Worm (Caenorhabditis elegans) whole organism, L2 larva: ENCODE results near the gene T06D4.2.

ENCODE experiments used
- F13H6.1 ChIP-seq: sonication (generic microtip); optimal IDR thresholded peaks from 2 replicates; lab custom pipeline; 2016; ENCODE audit warnings: missing genetic modification characterization, missing compliant biosample characterization
- R02D3.7 ChIP-seq: fragments of 150-350 bp; optimal IDR thresholded peaks from 2 replicates; lab custom pipeline; 2014; ENCODE audit warnings: missing biosample characterization, missing genetic modification characterization
- Y55F3AM.14 ChIP-seq: fragments of 200-800 bp; sonication (Bioruptor generic); optimal IDR thresholded peaks from 2 replicates; lab custom pipeline; 2018; ENCODE audit warnings: mild to moderate bottlenecking, missing genetic modification characterization, missing compliant biosample characterization
- ZK546.5 ChIP-seq: sonication (generic microtip); optimal IDR thresholded peaks from 2 replicates; lab custom pipeline; 2017; ENCODE audit warnings: missing biosample characterization, missing genetic modification characterization
- alr-1 ChIP-seq: fragments of 150-350 bp; optimal IDR thresholded peaks from 2 replicates; lab custom pipeline; 2014; ENCODE audit warnings: missing biosample characterization, missing genetic modification characterization
- ama-1 ChIP-seq: fragments of 150-350 bp; optimal IDR thresholded peaks from 2 replicates; lab custom pipeline; 2018; ENCODE audit warnings: inconsistent platforms
- blmp-1 ChIP-seq: sonication (generic microtip); optimal IDR thresholded peaks from 2 replicates; lab custom pipeline; 2017; ENCODE audit warnings: missing genetic modification characterization, mild to moderate bottlenecking, missing compliant biosample characterization, antibody characterized with exemption, moderate library complexity; ENCODE audit not compliant: insufficient read depth
- ceh-16 ChIP-seq: fragments of 150-350 bp; optimal IDR thresholded peaks from 2 replicates; lab custom pipeline; 2014; ENCODE audit warnings: missing biosample characterization, missing genetic modification characterization
- ceh-82 ChIP-seq: fragments of 150-350 bp; optimal IDR thresholded peaks from 2 replicates; lab custom pipeline; 2014; ENCODE audit warnings: missing biosample characterization, missing genetic modification characterization
- crh-2 ChIP-seq: sonication (generic microtip); optimal IDR thresholded peaks from 2 replicates; lab custom pipeline; 2017; ENCODE audit warnings: missing biosample characterization, missing genetic modification characterization
- dmd-4 ChIP-seq: sonication (generic microtip); optimal IDR thresholded peaks from 2 replicates; lab custom pipeline; 2017; ENCODE audit warnings: missing biosample characterization, missing genetic modification characterization
- egl-27 ChIP-seq: sonication (generic microtip); optimal IDR thresholded peaks from 3 replicates; lab custom pipeline; 2017; ENCODE audit warnings: missing biosample characterization, missing genetic modification reagents, missing genetic modification characterization
- elt-1 ChIP-seq: fragments of 150-350 bp; optimal IDR thresholded peaks from 2 replicates; lab custom pipeline; 2014; ENCODE audit warnings: missing biosample characterization, missing genetic modification characterization
- elt-3 ChIP-seq: sonication (generic microtip); optimal IDR thresholded peaks from 2 replicates; lab custom pipeline; 2017; ENCODE audit warnings: missing biosample characterization, missing genetic modification characterization
- fos-1 ChIP-seq: fragments of 150-350 bp; optimal IDR thresholded peaks from 2 replicates; lab custom pipeline; 2014; ENCODE audit warnings: missing biosample characterization, missing genetic modification characterization
- gmeb-1 ChIP-seq: fragments of 150-350 bp; optimal IDR thresholded peaks from 2 replicates; lab custom pipeline; 2014; ENCODE audit warnings: missing biosample characterization, missing genetic modification characterization
- lin-11 ChIP-seq: fragments of 150-350 bp; sonication (generic microtip); optimal IDR thresholded peaks from 2 replicates; lab custom pipeline; 2014; ENCODE audit warnings: missing biosample characterization, missing genetic modification characterization, inconsistent platforms, mixed read lengths
- lin-13 ChIP-seq: fragments of 150-350 bp; optimal IDR thresholded peaks from 2 replicates; lab custom pipeline; 2014; ENCODE audit warnings: missing biosample characterization, missing genetic modification reagents, missing genetic modification characterization
- lin-39 ChIP-seq: fragments of 150-350 bp; optimal IDR thresholded peaks from 2 replicates; lab custom pipeline; 2014; ENCODE audit warnings: missing biosample characterization, missing genetic modification reagents, missing genetic modification characterization
- lsy-2 ChIP-seq, 2 experiments: fragments of 150-350 bp in 1 of 2; sonication (generic microtip) in 1 of 2; optimal IDR thresholded peaks; 2 replicates each; lab custom pipeline; 2014 to 2017; ENCODE audit warnings: missing biosample characterization in 2 of 2, missing genetic modification characterization in 2 of 2
- mab-5 ChIP-seq: fragments of 150-350 bp; optimal IDR thresholded peaks from 2 replicates; lab custom pipeline; 2014; ENCODE audit warnings: missing biosample characterization, missing genetic modification characterization
- mbf-1 ChIP-seq: sonication (generic microtip); optimal IDR thresholded peaks from 2 replicates; lab custom pipeline; 2017; ENCODE audit warnings: missing biosample characterization, missing genetic modification characterization
- mdl-1 ChIP-seq, 2 experiments: fragments of 150-350 bp in 1 of 2; sonication (generic microtip) in 1 of 2; optimal IDR thresholded peaks; 2 replicates each; lab custom pipeline; 2017; ENCODE audit warnings: missing biosample characterization in 2 of 2, missing genetic modification characterization in 2 of 2
- nhr-10 ChIP-seq: sonication (generic microtip); optimal IDR thresholded peaks from 2 replicates; lab custom pipeline; 2017; ENCODE audit warnings: missing biosample characterization, missing genetic modification characterization
- nhr-11 ChIP-seq: fragments of 150-350 bp; optimal IDR thresholded peaks from 2 replicates; lab custom pipeline; 2014; ENCODE audit warnings: missing biosample characterization, missing genetic modification characterization
- nhr-12 ChIP-seq: fragments of 150-350 bp; optimal IDR thresholded peaks from 2 replicates; lab custom pipeline; 2014; ENCODE audit warnings: missing biosample characterization, missing genetic modification characterization
- nhr-129 ChIP-seq: fragments of 150-350 bp; optimal IDR thresholded peaks from 2 replicates; lab custom pipeline; 2014; ENCODE audit warnings: missing biosample characterization, missing genetic modification characterization
- nhr-21 ChIP-seq: fragments of 150-350 bp; optimal IDR thresholded peaks from 2 replicates; lab custom pipeline; 2014; ENCODE audit warnings: missing biosample characterization, missing genetic modification characterization
- nhr-23 ChIP-seq: fragments of 150-350 bp; optimal IDR thresholded peaks from 2 replicates; lab custom pipeline; 2014; ENCODE audit warnings: missing biosample characterization, missing genetic modification reagents, missing genetic modification characterization
- nhr-237 ChIP-seq: fragments of 150-350 bp; optimal IDR thresholded peaks from 2 replicates; lab custom pipeline; 2014; ENCODE audit warnings: missing biosample characterization, missing genetic modification characterization
- nhr-25 ChIP-seq: fragments of 150-350 bp; sonication (generic microtip); optimal IDR thresholded peaks from 3 replicates; lab custom pipeline; 2014; ENCODE audit warnings: missing biosample characterization, missing genetic modification characterization
- nhr-6 ChIP-seq: fragments of 150-350 bp; optimal IDR thresholded peaks from 2 replicates; lab custom pipeline; 2014; ENCODE audit warnings: missing biosample characterization, missing genetic modification characterization
- nhr-77 ChIP-seq: fragments of 150-350 bp; optimal IDR thresholded peaks from 2 replicates; lab custom pipeline; 2014; ENCODE audit warnings: missing biosample characterization, missing genetic modification characterization
- peb-1 ChIP-seq: fragments of 150-350 bp; optimal IDR thresholded peaks from 2 replicates; lab custom pipeline; 2014; ENCODE audit warnings: missing biosample characterization, missing genetic modification characterization
- sma-3 ChIP-seq: sonication (generic microtip); optimal IDR thresholded peaks from 2 replicates; lab custom pipeline; 2016; ENCODE audit warnings: missing genetic modification reagents, missing genetic modification characterization, missing compliant biosample characterization
- sma-9 ChIP-seq, 2 experiments: fragments of 150-350 bp in 1 of 2; sonication (generic microtip) in 1 of 2; optimal IDR thresholded peaks; 2 replicates each; lab custom pipeline; 2014 to 2016; ENCODE audit warnings: missing genetic modification characterization in 2 of 2, mild to moderate bottlenecking in 1 of 2, missing biosample characterization in 1 of 2, missing compliant biosample characterization in 1 of 2, missing genetic modification reagents in 1 of 2, moderate library complexity in 1 of 2
- snpc-4 ChIP-seq: fragments of 150-350 bp; optimal IDR thresholded peaks from 2 replicates; lab custom pipeline; 2014; ENCODE audit warnings: missing biosample characterization, missing genetic modification characterization
- unc-39 ChIP-seq: fragments of 150-350 bp; optimal IDR thresholded peaks from 2 replicates; lab custom pipeline; 2014; ENCODE audit warnings: missing biosample characterization, missing genetic modification characterization
- unc-55 ChIP-seq: fragments of 150-350 bp; sonication (generic microtip); optimal IDR thresholded peaks from 3 replicates; lab custom pipeline; 2014; ENCODE audit warnings: missing biosample characterization, missing genetic modification reagents, missing genetic modification characterization
- unc-62 ChIP-seq: fragments of 150-350 bp; optimal IDR thresholded peaks from 2 replicates; lab custom pipeline; 2014; ENCODE audit warnings: missing biosample characterization, missing genetic modification reagents, missing genetic modification characterization
- zag-1 ChIP-seq: fragments of 150-350 bp; optimal IDR thresholded peaks from 2 replicates; lab custom pipeline; 2014; ENCODE audit warnings: missing biosample characterization, missing genetic modification characterization
- ztf-1 ChIP-seq: fragments of 200-800 bp; sonication (Bioruptor generic); conservative IDR thresholded peaks from 2 replicates; pipeline ENCODE4 v1.3.6; 2022; ENCODE audit warnings: missing genetic modification characterization, missing compliant biosample characterization
- ztf-11 ChIP-seq: sonication (generic microtip); optimal IDR thresholded peaks from 2 replicates; lab custom pipeline; 2017; ENCODE audit warnings: missing biosample characterization, missing genetic modification characterization
- ztf-4 ChIP-seq: fragments of 150-350 bp; optimal IDR thresholded peaks from 2 replicates; lab custom pipeline; 2014; ENCODE audit warnings: missing biosample characterization, missing genetic modification characterization

T06D4.2 gene

DNA sequence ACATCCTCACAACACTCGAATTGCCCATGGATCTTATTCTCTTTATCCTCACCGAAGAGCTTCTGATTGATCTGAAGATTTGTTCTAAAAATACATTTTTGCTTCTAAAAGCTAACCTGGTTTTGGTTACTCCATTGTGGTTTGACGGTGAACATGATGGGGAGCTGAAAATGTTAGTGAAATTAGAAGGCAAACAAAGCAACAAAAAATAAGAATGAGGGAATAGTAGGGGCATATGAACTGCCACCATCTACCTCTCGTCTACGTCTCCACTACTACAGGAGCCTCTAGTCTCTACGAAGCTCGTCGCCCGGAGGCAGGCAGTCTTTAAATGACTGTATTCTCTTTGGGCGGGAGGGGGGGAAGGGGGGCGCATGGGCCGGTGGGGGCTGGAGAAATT, at the start of gene T06D4.2:
Gene T06D4.2, minus strand, starts transcription at position 170 of the 400 bp plus-strand sequence.
- no peak for TF ChIP-seq blmp-1 (tag; lab: Kevin White, UChicago)
- TF ChIP-seq elt-1 (tag; lab: Kevin White, UChicago): no peak
- no peak for TF ChIP-seq ztf-11 (tag; lab: Kevin White, UChicago)
- no peak for TF ChIP-seq egl-27 (tag; lab: Kevin White, UChicago)
- no peak for TF ChIP-seq nhr-12
- no peak for TF ChIP-seq zag-1 (tag; lab: Kevin White, UChicago)

DNA sequence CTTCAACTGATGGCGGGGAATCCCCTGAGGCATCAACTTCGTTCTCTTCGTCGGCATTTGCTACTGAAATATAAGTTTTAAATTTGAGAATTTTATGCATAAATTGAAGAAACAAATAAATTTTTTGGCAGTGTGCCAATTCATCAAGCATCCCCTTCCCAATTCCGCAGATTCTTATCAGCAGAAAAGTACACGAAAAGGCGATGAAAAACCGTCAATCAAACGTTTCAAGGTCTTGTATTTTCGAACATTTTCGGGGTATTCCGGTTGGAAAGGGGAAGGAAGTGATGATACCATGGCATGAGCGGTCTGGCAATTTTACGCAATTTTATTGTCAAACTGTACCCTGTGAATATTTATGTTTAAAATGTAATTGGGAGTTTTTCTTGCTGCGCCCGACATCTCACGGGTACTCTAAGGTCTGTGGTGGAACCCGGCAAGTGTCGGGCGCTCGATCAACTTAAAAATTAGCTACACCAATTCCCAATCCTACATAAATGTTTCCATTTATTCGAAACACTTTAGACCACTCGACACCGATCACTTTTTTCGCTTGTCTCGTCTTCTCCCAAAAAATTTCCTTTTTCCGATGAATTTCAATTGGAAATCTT, 49.3 kb upstream of the T06D4.2 start:
- TF ChIP-seq nhr-25 (tag; lab: Kevin White, UChicago): peak; percentile 26
- no peak for TF ChIP-seq ceh-82
- TF ChIP-seq crh-2 (tag; lab: Kevin White, UChicago): no peak
- TF ChIP-seq snpc-4 (tag; lab: Kevin White, UChicago): peak; percentile 67
- no peak for TF ChIP-seq ztf-1
- no peak for TF ChIP-seq peb-1 (tag; lab: Kevin White, UChicago)
- TF ChIP-seq unc-39: no peak
- TF ChIP-seq blmp-1 (tag; lab: Kevin White, UChicago): no peak
- no peak for TF ChIP-seq ceh-16
- no peak for TF ChIP-seq ztf-11 (tag; lab: Kevin White, UChicago)
- no peak for TF ChIP-seq lin-11 (tag; lab: Kevin White, UChicago)
- TF ChIP-seq, all 48 proteins: peak for 2

DNA sequence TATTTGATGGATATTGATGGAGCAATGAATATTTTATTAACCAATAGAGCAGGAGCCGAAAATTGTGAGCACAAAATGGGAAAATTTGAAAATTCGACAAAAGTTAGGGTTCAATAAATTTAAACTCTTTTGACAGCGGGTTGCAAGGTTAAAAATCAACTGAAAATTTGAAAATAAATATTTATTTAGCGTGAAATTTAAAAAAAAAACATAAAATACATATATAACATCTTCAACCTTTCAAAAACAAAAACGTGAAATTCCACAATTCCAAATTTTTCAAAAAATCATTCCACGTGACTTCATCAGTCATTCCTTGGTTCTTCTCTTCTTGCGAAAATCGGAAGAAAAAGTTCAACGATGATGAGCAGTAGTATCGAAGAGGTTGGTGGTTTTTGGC, 43.7 kb upstream of the T06D4.2 start, which contains the start of gene C16C8.18:
Gene C16C8.18, plus strand, starts transcription at position 301 of the 400 bp plus-strand sequence.
- TF ChIP-seq nhr-11 (tag; lab: Kevin White, UChicago) (no peak), F13H6.1 (tag; lab: Kevin White, UChicago) (no peak), nhr-6 (tag; lab: Kevin White, UChicago) (no peak), nhr-10 (tag; lab: Kevin White, UChicago) (no peak), mbf-1 (no peak), unc-55 (GFP tag; lab: Kevin White, UChicago) (peak; percentile 27)

DNA sequence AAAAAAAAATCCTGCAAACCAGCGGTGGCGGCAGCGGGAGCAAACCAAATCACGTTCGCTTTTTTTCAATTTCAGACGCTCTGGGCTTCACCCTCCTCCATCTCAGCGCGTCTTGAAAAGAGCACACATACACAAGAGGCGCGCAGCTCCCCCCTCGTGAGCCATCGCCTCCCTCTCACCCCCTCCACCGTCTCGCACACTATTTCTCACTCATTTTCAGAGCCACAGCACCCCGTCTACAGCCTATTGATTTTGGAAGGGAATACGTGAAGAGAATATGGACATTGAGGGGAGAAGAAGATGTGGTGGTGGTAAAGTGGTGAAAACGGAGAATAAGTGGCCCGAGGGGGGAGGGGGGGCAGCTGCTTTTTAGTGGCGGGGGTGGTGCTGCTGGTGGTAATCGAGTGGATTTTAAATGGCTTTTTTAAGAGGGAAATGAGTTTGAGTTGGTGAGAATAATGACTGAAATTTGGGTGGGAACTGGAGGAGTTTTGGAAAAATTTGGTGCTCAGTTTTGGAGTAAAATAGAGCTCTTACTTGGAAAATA, 42.5 kb upstream of the T06D4.2 start:
- TF ChIP-seq ZK546.5 (tag; lab: Kevin White, UChicago): no peak
- peak in 1 of 2 experiments; percentile 49 for TF ChIP-seq lsy-2 (tag; optimal IDR thresholded peaks at IDR 0.05; lab: Kevin White, UChicago)
- no peak for TF ChIP-seq nhr-23 (tag; lab: Kevin White, UChicago)
- TF ChIP-seq nhr-77 (tag; lab: Kevin White, UChicago): no peak
- no peak for TF ChIP-seq ceh-82
- no peak for TF ChIP-seq dmd-4 (tag; lab: Kevin White, UChicago)
- no peak for TF ChIP-seq nhr-11 (tag; lab: Kevin White, UChicago)
- no peak for TF ChIP-seq sma-3
- peak; percentile 0 for TF ChIP-seq crh-2 (tag; lab: Kevin White, UChicago)
- peak; percentile 73 for TF ChIP-seq unc-55 (GFP tag; lab: Kevin White, UChicago)
- TF ChIP-seq lin-11 (tag; lab: Kevin White, UChicago): peak; percentile 66
- peak; percentile 12 for TF ChIP-seq snpc-4 (tag; lab: Kevin White, UChicago)
- TF ChIP-seq ceh-16: no peak
- no peak for TF ChIP-seq ztf-4
- peak in 1 of 2 experiments; percentile 51 for TF ChIP-seq mdl-1 (tag; optimal IDR thresholded peaks at IDR 0.05; lab: Kevin White, UChicago)
- no peak for TF ChIP-seq gmeb-1 (tag; lab: Kevin White, UChicago)
- peak; percentile 1 for TF ChIP-seq F13H6.1 (tag; lab: Kevin White, UChicago)
- no peak for TF ChIP-seq egl-27 (tag; lab: Kevin White, UChicago)
- no peak for TF ChIP-seq elt-1 (tag; lab: Kevin White, UChicago)
- TF ChIP-seq fos-1 (tag; lab: Kevin White, UChicago): no peak
- no peak for TF ChIP-seq peb-1 (tag; lab: Kevin White, UChicago)
- TF ChIP-seq ztf-11 (tag; lab: Kevin White, UChicago): no peak
- TF ChIP-seq R02D3.7 (tag; lab: Kevin White, UChicago): no peak
- TF ChIP-seq nhr-6 (tag; lab: Kevin White, UChicago): no peak
- TF ChIP-seq elt-3 (tag; lab: Kevin White, UChicago): no peak
- TF ChIP-seq ama-1 (lab: Kevin White, UChicago): no peak
- no peak for TF ChIP-seq sma-9 (GFP tag; optimal IDR thresholded peaks at IDR 0.05; lab: Kevin White, UChicago)
- no peak for TF ChIP-seq sma-9 (tag; optimal IDR thresholded peaks at IDR 0.05; lab: Kevin White, UChicago)
- TF ChIP-seq nhr-25 (tag; lab: Kevin White, UChicago): no peak
- no peak for TF ChIP-seq nhr-237 (tag; lab: Kevin White, UChicago)
- TF ChIP-seq ztf-1: no peak
- no peak for TF ChIP-seq Y55F3AM.14
- peak; percentile 9 for TF ChIP-seq zag-1 (tag; lab: Kevin White, UChicago)
- TF ChIP-seq mab-5 (tag; lab: Kevin White, UChicago): no peak
- TF ChIP-seq nhr-12: no peak
- peak; percentile 17 for TF ChIP-seq lin-13 (GFP tag; lab: Kevin White, UChicago)
- no peak for TF ChIP-seq alr-1 (tag; lab: Kevin White, UChicago)
- no peak for TF ChIP-seq lin-39
- TF ChIP-seq unc-62: no peak
- TF ChIP-seq nhr-21 (tag; lab: Kevin White, UChicago): no peak
- TF ChIP-seq nhr-129 (tag; lab: Kevin White, UChicago): peak; percentile 22
